Fruit fly (Drosophila melanogaster) whole organism, embryonic: ENCODE measurements around the gene cher.

Source experiments
- CG10267 ChIP-seq: fragments of 200-800 bp; sonication (Bioruptor generic); optimal IDR thresholded peaks from 2 replicates; lab custom pipeline; 2018; ENCODE audit warnings: missing biosample characterization, mild to moderate bottlenecking, missing genetic modification characterization, moderate library complexity
- CG10321 ChIP-seq: fragments of 200-800 bp; sonication (Bioruptor generic); IDR thresholded peaks from 2 replicates; pipeline ENCODE4 v1.3.6; 2022; ENCODE audit warnings: missing biosample characterization, missing genetic modification characterization
- CG11504 ChIP-seq: fragments of 200-800 bp; sonication (Bioruptor generic); optimal IDR thresholded peaks from 3 replicates; lab custom pipeline; 2019; ENCODE audit warnings: missing biosample characterization, mild to moderate bottlenecking, missing genetic modification characterization, moderate library complexity
- CG12391 ChIP-seq: fragments of 200-800 bp; sonication (Bioruptor generic); optimal IDR thresholded peaks from 3 replicates; lab custom pipeline; 2018; ENCODE audit warnings: missing biosample characterization, mild to moderate bottlenecking, missing genetic modification characterization, moderate library complexity
- CG12659 ChIP-seq: fragments of 200-800 bp; sonication (Bioruptor generic); optimal IDR thresholded peaks from 3 replicates; lab custom pipeline; 2017; ENCODE audit warnings: mild to moderate bottlenecking, missing biosample characterization, missing genetic modification reagents, missing genetic modification characterization
- CG13775 ChIP-seq: fragments of 200-800 bp; sonication (Bioruptor generic); optimal IDR thresholded peaks from 3 replicates; lab custom pipeline; 2017; ENCODE audit warnings: missing biosample characterization, mild to moderate bottlenecking, missing genetic modification characterization
- CG14710 ChIP-seq: fragments of 200-800 bp; sonication (Bioruptor generic); optimal IDR thresholded peaks from 3 replicates; lab custom pipeline; 2019; ENCODE audit warnings: missing biosample characterization, mild to moderate bottlenecking, missing genetic modification characterization, moderate library complexity
- CG1602 ChIP-seq: fragments of 200-800 bp; sonication (Bioruptor generic); optimal IDR thresholded peaks from 3 replicates; lab custom pipeline; 2016; ENCODE audit warnings: missing biosample characterization, missing genetic modification characterization
- CG16863 ChIP-seq: fragments of 200-800 bp; sonication (Bioruptor generic); optimal IDR thresholded peaks from 3 replicates; lab custom pipeline; 2016; ENCODE audit warnings: missing biosample characterization, missing genetic modification characterization
- CG17186 ChIP-seq: fragments of 200-800 bp; sonication (Bioruptor generic); optimal IDR thresholded peaks from 3 replicates; lab custom pipeline; 2017; ENCODE audit warnings: missing biosample characterization, missing genetic modification reagents, missing genetic modification characterization
- CG18011 ChIP-seq: fragments of 200-800 bp; sonication (Bioruptor generic); optimal IDR thresholded peaks from 2 replicates; lab custom pipeline; 2017; ENCODE audit warnings: missing biosample characterization, missing genetic modification characterization, mild to moderate bottlenecking, moderate library complexity, missing genotype
- CG2116 ChIP-seq: fragments of 200-800 bp; sonication (Bioruptor generic); optimal IDR thresholded peaks from 3 replicates; lab custom pipeline; 2018; ENCODE audit warnings: missing biosample characterization, mild to moderate bottlenecking, missing genetic modification characterization
- CG2199 ChIP-seq: fragments of 200-800 bp; sonication (Bioruptor generic); IDR thresholded peaks from 3 replicates; pipeline ENCODE4 v1.3.6; 2022; ENCODE audit warnings: missing biosample characterization, missing genetic modification characterization
- CG30020 ChIP-seq: fragments of 200-800 bp; optimal IDR thresholded peaks from 2 replicates; lab custom pipeline; 2019; ENCODE audit warnings: missing biosample characterization, mild to moderate bottlenecking, missing genetic modification characterization, moderate library complexity
- CG33213 ChIP-seq: fragments of 200-800 bp; sonication (Bioruptor generic); optimal IDR thresholded peaks from 3 replicates; lab custom pipeline; 2016; ENCODE audit warnings: missing biosample characterization, missing genetic modification characterization
- CG4617 ChIP-seq: fragments of 200-800 bp; sonication (Bioruptor generic); optimal IDR thresholded peaks from 3 replicates; lab custom pipeline; 2016; ENCODE audit warnings: missing biosample characterization, missing genetic modification characterization, borderline replicate concordance
- CG5953 ChIP-seq: fragments of 200-800 bp; sonication (Bioruptor generic); IDR thresholded peaks from 2 replicates; pipeline ENCODE4 v1.3.6; 2022; ENCODE audit warnings: missing biosample characterization, missing genetic modification characterization
- CG7271 ChIP-seq: fragments of 200-800 bp; sonication (Bioruptor generic); optimal IDR thresholded peaks from 2 replicates; lab custom pipeline; 2018; ENCODE audit warnings: missing biosample characterization, mild to moderate bottlenecking, missing genetic modification characterization, moderate library complexity
- CG7745 ChIP-seq: fragments of 200-800 bp; sonication (Bioruptor generic); optimal IDR thresholded peaks from 2 replicates; lab custom pipeline; 2018; ENCODE audit warnings: missing biosample characterization, mild to moderate bottlenecking, missing genetic modification characterization, moderate library complexity
- CG7928 ChIP-seq: fragments of 200-800 bp; sonication (Bioruptor generic); optimal IDR thresholded peaks from 2 replicates; lab custom pipeline; 2017; ENCODE audit warnings: missing biosample characterization, mild to moderate bottlenecking, missing genetic modification characterization
- CG8478 ChIP-seq: fragments of >200 bp; optimal IDR thresholded peaks from 2 replicates; lab custom pipeline; 2018
- CoRest ChIP-seq: fragments of 200-800 bp; sonication (Bioruptor generic); optimal IDR thresholded peaks from 3 replicates; lab custom pipeline; 2018; ENCODE audit warnings: missing biosample characterization, mild to moderate bottlenecking, missing genetic modification characterization, moderate library complexity
- Dll ChIP-seq: fragments of 200-800 bp; sonication (Bioruptor generic); IDR thresholded peaks from 4 replicates; pipeline ENCODE4 v1.3.6; 2022; ENCODE audit warnings: missing biosample characterization, missing genetic modification characterization; ENCODE audit not compliant: partially characterized antibody
- Doc2 ChIP-seq: fragments of 200-800 bp; sonication (Bioruptor generic); IDR thresholded peaks from 2 replicates; pipeline ENCODE4 v1.3.6; 2022; ENCODE audit warnings: missing biosample characterization, missing genetic modification characterization
- Hr78 ChIP-seq, 2 experiments: fragments of 200-800 bp in 1 of 2; fragments of >200 bp in 1 of 2; sonication (Bioruptor generic) in 1 of 2; optimal IDR thresholded peaks; 2 replicates each; lab custom pipeline; 2017 to 2019; ENCODE audit warnings: missing biosample characterization in 2 of 2, missing genetic modification characterization in 2 of 2, mild to moderate bottlenecking in 1 of 2, moderate library complexity in 1 of 2
- Max ChIP-seq: fragments of 200-800 bp; sonication (Bioruptor generic); optimal IDR thresholded peaks from 2 replicates; lab custom pipeline; 2016; ENCODE audit warnings: missing biosample characterization, mild to moderate bottlenecking, missing genetic modification characterization
- NK7.1 ChIP-seq: fragments of 200-800 bp; sonication (Bioruptor generic); optimal IDR thresholded peaks from 3 replicates; lab custom pipeline; 2016; ENCODE audit warnings: missing biosample characterization, missing genetic modification characterization
- Side ChIP-seq: fragments of 200-800 bp; sonication (Bioruptor generic); optimal IDR thresholded peaks from 2 replicates; lab custom pipeline; 2016; ENCODE audit warnings: missing biosample characterization, missing genetic modification characterization
- Trl ChIP-seq, 3 experiments: fragments of >200 bp in 2 of 3; fragments of 200-800 bp in 1 of 3; sonication (Bioruptor generic) in 1 of 3; optimal IDR thresholded peaks; 2 replicates in 1 of 3; 3 replicates in 2 of 3; lab custom pipeline; 2016 to 2017; ENCODE audit warnings: missing biosample characterization in 1 of 3, missing genetic modification characterization in 1 of 3
- YL-1 ChIP-seq: fragments of 200-800 bp; sonication (Bioruptor generic); optimal IDR thresholded peaks from 3 replicates; lab custom pipeline; 2017; ENCODE audit warnings: missing biosample characterization, mild to moderate bottlenecking, missing genetic modification characterization
- amos ChIP-seq: fragments of 200-800 bp; sonication (Bioruptor generic); IDR thresholded peaks from 2 replicates; pipeline ENCODE4 v1.3.6; 2022; ENCODE audit warnings: missing biosample characterization, missing genetic modification characterization; ENCODE audit not compliant: partially characterized antibody
- bowl ChIP-seq: fragments of 200-800 bp; sonication (Bioruptor generic); IDR thresholded peaks from 2 replicates; pipeline ENCODE4 v1.3.6; 2022; ENCODE audit warnings: missing biosample characterization, missing genetic modification characterization
- cad ChIP-seq: fragments of >200 bp; optimal IDR thresholded peaks from 2 replicates; lab custom pipeline; 2017; ENCODE audit warnings: missing biosample characterization, missing genetic modification characterization
- chinmo ChIP-seq: fragments of 200-800 bp; sonication (Bioruptor generic); IDR thresholded peaks from 4 replicates; pipeline ENCODE4 v1.3.6; 2022; ENCODE audit warnings: missing biosample characterization, missing genetic modification characterization; ENCODE audit not compliant: partially characterized antibody
- crol ChIP-seq: fragments of 200-800 bp; sonication (Bioruptor generic); IDR thresholded peaks from 2 replicates; pipeline ENCODE4 v1.3.6; 2022; ENCODE audit warnings: missing biosample characterization, missing genetic modification characterization
- dmrt11E ChIP-seq: fragments of 200-800 bp; sonication (Bioruptor generic); optimal IDR thresholded peaks from 3 replicates; lab custom pipeline; 2018; ENCODE audit warnings: missing biosample characterization, mild to moderate bottlenecking, missing genetic modification characterization, moderate library complexity
- fru ChIP-seq: fragments of >200 bp; optimal IDR thresholded peaks from 2 replicates; lab custom pipeline; 2017
- gem ChIP-seq: fragments of 200-800 bp; sonication (Bioruptor generic); optimal IDR thresholded peaks from 2 replicates; lab custom pipeline; 2019; ENCODE audit warnings: missing biosample characterization, mild to moderate bottlenecking, missing genetic modification characterization, moderate library complexity
- grn ChIP-seq: fragments of 200-800 bp; sonication (Bioruptor generic); optimal IDR thresholded peaks from 3 replicates; lab custom pipeline; 2017; ENCODE audit warnings: missing biosample characterization, missing genetic modification characterization
- gt ChIP-seq: fragments of 200-800 bp; sonication (Bioruptor generic); IDR thresholded peaks from 2 replicates; pipeline ENCODE4 v1.3.6; 2022; ENCODE audit warnings: missing biosample characterization, missing genetic modification characterization
- insv ChIP-seq, 2 experiments: fragments of 200-800 bp; sonication (Bioruptor generic); optimal IDR thresholded peaks; 3 replicates each; lab custom pipeline; 2016 to 2018; ENCODE audit warnings: missing biosample characterization in 2 of 2, missing genetic modification characterization in 2 of 2
- luna ChIP-seq: fragments of 200-800 bp; sonication (Bioruptor generic); optimal IDR thresholded peaks from 2 replicates; lab custom pipeline; 2016; ENCODE audit warnings: missing biosample characterization, missing genetic modification characterization
- pan ChIP-seq, 4 experiments: fragments of >200 bp in 3 of 4; fragments of 200-800 bp in 1 of 4; sonication (Bioruptor generic) in 1 of 4; optimal IDR thresholded peaks in 3 of 4; IDR thresholded peaks in 1 of 4; 2 replicates each; pipeline versions ENCODE4 v1.3.6 to Lab custom; 2017 to 2022; ENCODE audit warnings: missing biosample characterization in 2 of 4, missing genetic modification characterization in 2 of 4, mixed read lengths in 1 of 4
- phol ChIP-seq: fragments of 200-800 bp; sonication (Bioruptor generic); optimal IDR thresholded peaks from 3 replicates; lab custom pipeline; 2018; ENCODE audit warnings: missing biosample characterization, mild to moderate bottlenecking, missing genetic modification characterization, moderate library complexity
- tx ChIP-seq: fragments of 200-800 bp; sonication (Bioruptor generic); optimal IDR thresholded peaks from 2 replicates; lab custom pipeline; 2016; ENCODE audit warnings: missing biosample characterization, missing genetic modification characterization
- vvl ChIP-seq: fragments of 200-800 bp; sonication (Bioruptor generic); IDR thresholded peaks from 2 replicates; pipeline ENCODE4 v1.3.6; 2022; ENCODE audit warnings: missing biosample characterization, missing genetic modification characterization
- z ChIP-seq: fragments of 200-800 bp; sonication (Bioruptor generic); IDR thresholded peaks from 3 replicates; pipeline ENCODE4 v1.3.6; 2022; ENCODE audit warnings: missing biosample characterization, missing genetic modification characterization
- zf30C ChIP-seq: fragments of 200-800 bp; sonication (Bioruptor generic); optimal IDR thresholded peaks from 3 replicates; lab custom pipeline; 2018; ENCODE audit warnings: missing biosample characterization, mild to moderate bottlenecking, missing genetic modification characterization

cher gene

DNA sequence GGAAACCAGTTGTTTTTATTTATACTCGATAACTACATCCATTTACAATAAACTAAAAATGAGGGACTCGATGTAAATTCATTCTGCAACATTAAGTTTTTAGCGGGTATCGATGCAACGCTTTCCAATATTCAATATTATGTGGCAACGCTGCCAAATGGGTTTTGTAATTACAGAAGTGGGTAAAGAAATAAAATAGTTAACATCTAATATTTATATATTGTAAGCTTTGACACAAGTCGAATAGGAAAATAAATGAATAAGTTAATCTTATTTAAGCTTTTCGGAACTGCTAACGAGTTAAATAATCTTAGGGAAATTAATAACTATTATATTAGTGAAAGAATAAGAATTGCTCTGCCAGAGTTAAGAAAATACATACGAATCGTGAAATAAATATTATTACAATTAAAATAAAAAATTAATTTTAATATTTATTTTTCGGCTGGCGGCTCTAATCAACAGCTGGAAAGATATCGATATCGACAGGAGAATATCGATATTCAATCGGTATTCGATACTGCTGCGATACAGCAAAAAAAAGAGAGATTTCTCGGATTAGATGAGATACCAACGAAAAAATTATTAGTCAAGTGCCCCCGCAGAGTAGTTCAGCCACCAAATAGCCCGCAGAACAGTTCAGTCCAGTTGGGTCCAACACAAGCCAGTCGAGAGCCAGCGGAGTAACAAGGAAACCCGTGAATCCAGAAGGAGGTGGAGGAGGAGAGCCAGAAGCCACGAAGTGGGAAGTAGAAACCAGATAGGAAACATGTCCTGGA lies 40.0 kb downstream of the cher start, which contains the start of gene GckIII (continued):
- TF ChIP-seq CG16863 (GFP tag; lab: Kevin White, UChicago), result no peak
- TF ChIP-seq zf30C (GFP tag; lab: Kevin White, UChicago), result no peak
- no peak for TF ChIP-seq cad (GFP tag; lab: Kevin White, UChicago)
- TF ChIP-seq CG4617 (GFP tag; lab: Kevin White, UChicago), result peak; percentile 63
- TF ChIP-seq CG14710 (tag; lab: Kevin White, UChicago), result peak; percentile 62
- TF ChIP-seq CG17186 (GFP tag; lab: Kevin White, UChicago), result no peak
- peak; percentile 5 for TF ChIP-seq CoRest
- no peak for TF ChIP-seq Hr78 (GFP tag; optimal IDR thresholded peaks at IDR 0.05; lab: Kevin White, UChicago)
- TF ChIP-seq tx, result no peak
- TF ChIP-seq CG2199 (GFP tag; lab: Robert Waterston, UW), result no peak
- TF ChIP-seq CG12659 (GFP tag; lab: Kevin White, UChicago), result peak; percentile 51
- TF ChIP-seq phol (tag; lab: Kevin White, UChicago), result peak; percentile 19
- peak; percentile 26 for TF ChIP-seq CG12391 (tag; lab: Kevin White, UChicago)
- no peak for TF ChIP-seq CG7928 (GFP tag; lab: Kevin White, UChicago)
- peak; percentile 5 for TF ChIP-seq CG7745
- TF ChIP-seq CG7271 (tag; lab: Kevin White, UChicago), result no peak
- TF ChIP-seq chinmo (GFP tag; lab: Robert Waterston, UW), result peak; percentile 74; the same call in 1 of the 4 replicates
- no peak for TF ChIP-seq CG11504 (tag; lab: Kevin White, UChicago)
- no peak for TF ChIP-seq vvl (GFP tag; lab: Robert Waterston, UW)
- TF ChIP-seq CG13775 (GFP tag; lab: Kevin White, UChicago), result no peak
- TF ChIP-seq crol (GFP tag; lab: Robert Waterston, UW), result no peak
- TF ChIP-seq Dll (GFP tag; lab: Robert Waterston, UW), result peak; percentile 89
- TF ChIP-seq Side (GFP tag; lab: Kevin White, UChicago), result no peak
- no peak for TF ChIP-seq CG8478
- no peak for TF ChIP-seq Max (GFP tag; lab: Kevin White, UChicago)
- TF ChIP-seq CG10321, result no peak
- TF ChIP-seq CG18011 (GFP tag; lab: Kevin White, UChicago), result no peak
- peak; percentile 86 for TF ChIP-seq grn
- no peak for TF ChIP-seq CG5953 (GFP tag; lab: Robert Waterston, UW)
- TF ChIP-seq Trl (optimal IDR thresholded peaks at IDR 0.05; lab: Kevin White, UChicago), result no peak
- TF ChIP-seq Trl (GFP tag; optimal IDR thresholded peaks at IDR 0.05; lab: Kevin White, UChicago), result no peak
- no peak for TF ChIP-seq CG33213 (GFP tag; lab: Kevin White, UChicago)
- TF ChIP-seq NK7.1, result no peak
- TF ChIP-seq CG2116, result peak; percentile 62
- TF ChIP-seq amos (GFP tag; lab: Robert Waterston, UW), result peak; percentile 79
- TF ChIP-seq gem, result no peak
- TF ChIP-seq CG30020 (tag; lab: Kevin White, UChicago), result peak; percentile 16
- no peak for TF ChIP-seq dmrt11E (tag; lab: Kevin White, UChicago)
- TF ChIP-seq Doc2 (GFP tag; lab: Robert Waterston, UW), result no peak
- no peak for TF ChIP-seq fru (lab: Kevin White, UChicago)
- TF ChIP-seq gt, result no peak
- TF ChIP-seq YL-1, result peak; percentile 5
- TF ChIP-seq CG1602 (GFP tag; lab: Kevin White, UChicago), result no peak
- peak; percentile 55 for TF ChIP-seq CG10267 (tag; lab: Kevin White, UChicago)
- no peak for TF ChIP-seq z (GFP tag; lab: Robert Waterston, UW)
- TF ChIP-seq bowl (GFP tag; lab: Robert Waterston, UW), result no peak
- TF ChIP-seq luna (GFP tag; lab: Kevin White, UChicago), result no peak
- no peak for TF ChIP-seq insv (GFP tag; optimal IDR thresholded peaks at IDR 0.05; lab: Kevin White, UChicago)
- no peak for TF ChIP-seq pan (optimal IDR thresholded peaks at IDR 0.05; lab: Kevin White, UChicago)
- TF ChIP-seq pan (GFP tag; optimal IDR thresholded peaks at IDR 0.05 in 1 of 2, IDR thresholded peaks at IDR 0.05 in 1 of 2), result no peak
